Worm (Caenorhabditis elegans) whole organism, late embryonic: ENCODE measurements around the gene srh-83.

Experiments
- C08G9.2 ChIP-seq: sonication (generic microtip); optimal IDR thresholded peaks from 2 replicates; lab custom pipeline; 2016; ENCODE audit warnings: mild to moderate bottlenecking, missing genetic modification characterization, moderate library complexity, missing compliant biosample characterization
- C38D4.7 ChIP-seq: fragments of 200-800 bp; sonication (Bioruptor generic); optimal IDR thresholded peaks from 2 replicates; lab custom pipeline; 2018; ENCODE audit warnings: mild to moderate bottlenecking, missing genetic modification characterization, moderate library complexity, missing compliant biosample characterization
- F13H6.1 ChIP-seq: sonication (generic microtip); optimal IDR thresholded peaks from 2 replicates; lab custom pipeline; 2016; ENCODE audit warnings: missing genetic modification characterization, missing compliant biosample characterization
- K09A11.1 ChIP-seq: sonication (generic microtip); optimal IDR thresholded peaks from 2 replicates; lab custom pipeline; 2017; ENCODE audit warnings: antibody characterized with exemption, mild to moderate bottlenecking, missing genetic modification characterization, missing compliant biosample characterization; ENCODE audit not compliant: insufficient read depth
- ama-1 ChIP-seq: fragments of 150-350 bp; optimal IDR thresholded peaks from 2 replicates; lab custom pipeline; 2014
- ceh-14 ChIP-seq: sonication (generic microtip); optimal IDR thresholded peaks from 2 replicates; lab custom pipeline; 2016; ENCODE audit warnings: missing genotype, missing genetic modification characterization, missing compliant biosample characterization
- ceh-18 ChIP-seq: sonication (generic microtip); optimal IDR thresholded peaks from 2 replicates; lab custom pipeline; 2016; ENCODE audit warnings: missing genetic modification characterization, missing compliant biosample characterization
- ceh-2 ChIP-seq: sonication (generic microtip); optimal IDR thresholded peaks from 2 replicates; lab custom pipeline; 2016; ENCODE audit warnings: missing genotype, missing genetic modification characterization, missing compliant biosample characterization
- ceh-24 ChIP-seq: sonication (generic microtip); optimal IDR thresholded peaks from 2 replicates; lab custom pipeline; 2016; ENCODE audit warnings: mild to moderate bottlenecking, missing genetic modification characterization, missing compliant biosample characterization
- ceh-31 ChIP-seq: sonication (generic microtip); optimal IDR thresholded peaks from 2 replicates; lab custom pipeline; 2016; ENCODE audit warnings: missing genetic modification characterization, missing compliant biosample characterization
- ceh-48 ChIP-seq: sonication (generic microtip); optimal IDR thresholded peaks from 2 replicates; lab custom pipeline; 2016; ENCODE audit warnings: missing genetic modification characterization, inconsistent platforms, missing compliant biosample characterization
- ceh-9 ChIP-seq: sonication (generic microtip); optimal IDR thresholded peaks from 2 replicates; lab custom pipeline; 2016; ENCODE audit warnings: mild to moderate bottlenecking, missing genetic modification characterization, inconsistent platforms, missing compliant biosample characterization
- che-1 ChIP-seq: sonication (generic microtip); optimal IDR thresholded peaks from 2 replicates; lab custom pipeline; 2016; ENCODE audit warnings: mild to moderate bottlenecking, missing genetic modification characterization, missing compliant biosample characterization
- elt-2 ChIP-seq: sonication (generic microtip); optimal IDR thresholded peaks from 2 replicates; lab custom pipeline; 2016; ENCODE audit warnings: missing genetic modification reagents, missing genetic modification characterization, missing compliant biosample characterization
- eyg-1 ChIP-seq: sonication (generic microtip); optimal IDR thresholded peaks from 2 replicates; lab custom pipeline; 2016; ENCODE audit warnings: missing genotype, missing genetic modification characterization, missing compliant biosample characterization
- fkh-6 ChIP-seq: sonication (generic microtip); optimal IDR thresholded peaks from 2 replicates; lab custom pipeline; 2016; ENCODE audit warnings: missing genetic modification characterization, missing compliant biosample characterization
- gmeb-2 ChIP-seq: sonication (generic microtip); optimal IDR thresholded peaks from 2 replicates; lab custom pipeline; 2016; ENCODE audit warnings: missing genetic modification characterization, inconsistent platforms, missing compliant biosample characterization
- hlh-30 ChIP-seq: sonication (generic microtip); optimal IDR thresholded peaks from 2 replicates; lab custom pipeline; 2017; ENCODE audit warnings: antibody characterized with exemption, missing genetic modification characterization, missing compliant biosample characterization; ENCODE audit not compliant: insufficient read depth
- hlh-6 ChIP-seq: sonication (generic microtip); optimal IDR thresholded peaks from 2 replicates; lab custom pipeline; 2016; ENCODE audit warnings: missing genotype, missing genetic modification characterization, missing compliant biosample characterization
- lim-6 ChIP-seq: sonication (generic microtip); optimal IDR thresholded peaks from 2 replicates; lab custom pipeline; 2016; ENCODE audit warnings: missing genetic modification characterization, missing compliant biosample characterization
- lin-11 ChIP-seq: fragments of 200-800 bp; sonication (Bioruptor generic); optimal IDR thresholded peaks from 2 replicates; lab custom pipeline; 2018; ENCODE audit warnings: mild to moderate bottlenecking, missing genetic modification characterization, missing compliant biosample characterization
- mec-3 ChIP-seq: sonication (generic microtip); optimal IDR thresholded peaks from 2 replicates; lab custom pipeline; 2016; ENCODE audit warnings: borderline replicate concordance, missing genetic modification characterization, missing compliant biosample characterization
- nhr-232 ChIP-seq: sonication (generic microtip); optimal IDR thresholded peaks from 2 replicates; lab custom pipeline; 2016; ENCODE audit warnings: missing genetic modification characterization, missing compliant biosample characterization
- npax-4 ChIP-seq: sonication (generic microtip); optimal IDR thresholded peaks from 2 replicates; lab custom pipeline; 2016; ENCODE audit warnings: missing genetic modification characterization, missing compliant biosample characterization
- pax-1 ChIP-seq: fragments of 150-350 bp; optimal IDR thresholded peaks from 2 replicates; lab custom pipeline; 2014; ENCODE audit warnings: missing biosample characterization, missing genetic modification characterization
- pha-2 ChIP-seq: sonication (generic microtip); optimal IDR thresholded peaks from 2 replicates; lab custom pipeline; 2017; ENCODE audit warnings: mild to moderate bottlenecking, missing genetic modification characterization, missing compliant biosample characterization
- pros-1 ChIP-seq: fragments of 150-350 bp; optimal IDR thresholded peaks from 2 replicates; lab custom pipeline; 2014; ENCODE audit warnings: missing biosample characterization, missing genetic modification reagents, missing genetic modification characterization
- sox-4 ChIP-seq: sonication (generic microtip); optimal IDR thresholded peaks from 2 replicates; lab custom pipeline; 2017; ENCODE audit warnings: mild to moderate bottlenecking, missing genetic modification characterization, inconsistent platforms, missing compliant biosample characterization
- syd-9 ChIP-seq: sonication (generic microtip); optimal IDR thresholded peaks from 2 replicates; lab custom pipeline; 2016; ENCODE audit warnings: mild to moderate bottlenecking, missing genetic modification characterization, moderate library complexity, missing compliant biosample characterization
- tbx-2 ChIP-seq: sonication (generic microtip); optimal IDR thresholded peaks from 2 replicates; lab custom pipeline; 2016; ENCODE audit warnings: missing genetic modification characterization, missing compliant biosample characterization
- ttx-3 ChIP-seq: sonication (generic microtip); optimal IDR thresholded peaks from 2 replicates; lab custom pipeline; 2016; ENCODE audit warnings: missing genetic modification reagents, missing genetic modification characterization, missing compliant biosample characterization
- unc-55 ChIP-seq: sonication (generic microtip); optimal IDR thresholded peaks from 2 replicates; lab custom pipeline; 2017; ENCODE audit warnings: missing biosample characterization, missing genetic modification reagents, missing genetic modification characterization
- unc-86 ChIP-seq: sonication (generic microtip); optimal IDR thresholded peaks from 2 replicates; lab custom pipeline; 2016; ENCODE audit warnings: missing genetic modification characterization, missing compliant biosample characterization
- ztf-16 ChIP-seq: sonication (generic microtip); optimal IDR thresholded peaks from 2 replicates; lab custom pipeline; 2017; ENCODE audit warnings: missing genetic modification characterization, missing compliant biosample characterization

srh-83 gene

ce11 chrV:7129460-7129859 lies 34.9 kb upstream of the srh-83 start, which contains the start of gene T01C4.8:
Gene T01C4.8, minus strand, starts transcription at chrV:7129560.
- TF ChIP-seq ceh-14 (tag; lab: Kevin White, UChicago): no peak
- TF ChIP-seq ceh-9: no peak
- TF ChIP-seq ceh-48 (tag; lab: Kevin White, UChicago): no peak
- TF ChIP-seq, all 69 proteins: peak for 0

- TF ChIP-seq ceh-2 (no peak), F13H6.1 (tag; lab: Kevin White, UChicago) (no peak), lim-6 (tag; lab: Kevin White, UChicago) (no peak), ceh-9 (no peak), eyg-1 (tag; lab: Kevin White, UChicago) (no peak), ceh-24 (no peak), ama-1 (no peak), gmeb-2 (tag; lab: Kevin White, UChicago) (no peak), ceh-48 (tag; lab: Kevin White, UChicago) (no peak), unc-86 (tag; lab: Kevin White, UChicago) (no peak), lin-11 (tag; lab: Kevin White, UChicago) (no peak), K09A11.1 (tag; lab: Kevin White, UChicago) (no peak), ttx-3 (tag; lab: Kevin White, UChicago) (no peak)
- TF ChIP-seq, all 69 proteins: peak for 0
Measured at ce11 chrV:7130974-7131373, 33.3 kb upstream of the srh-83 start, which contains the start of gene srx-36. Gene srx-36, minus strand, starts transcription at chrV:7131074.

ce11 chrV:7132248-7132647 lies 32.1 kb upstream of the srh-83 start, which contains the start of gene sre-10:
Gene sre-10, plus strand, starts transcription at chrV:7132548.
- TF ChIP-seq unc-86 (tag; lab: Kevin White, UChicago): no peak
- TF ChIP-seq nhr-232 (tag; lab: Kevin White, UChicago): no peak
- no peak for TF ChIP-seq ceh-18
- no peak for TF ChIP-seq C38D4.7 (GFP tag; lab: Kevin White, UChicago)
- TF ChIP-seq unc-55 (GFP tag; lab: Kevin White, UChicago): no peak
- no peak for TF ChIP-seq ama-1
- no peak for TF ChIP-seq pha-2
- TF ChIP-seq syd-9 (tag; lab: Kevin White, UChicago): no peak
- no peak for TF ChIP-seq pros-1 (tag; lab: Kevin White, UChicago)
- no peak for TF ChIP-seq che-1 (tag; lab: Kevin White, UChicago)
- TF ChIP-seq F13H6.1 (tag; lab: Kevin White, UChicago): no peak
- no peak for TF ChIP-seq mec-3
- no peak for TF ChIP-seq npax-4 (tag; lab: Kevin White, UChicago)
- no peak for TF ChIP-seq hlh-30
- no peak for TF ChIP-seq sox-4
- TF ChIP-seq elt-2 (tag; lab: Kevin White, UChicago): no peak
- TF ChIP-seq fkh-6 (tag; lab: Kevin White, UChicago): no peak

- TF ChIP-seq ceh-48 (tag; lab: Kevin White, UChicago): no peak
- no peak for TF ChIP-seq ztf-16
- no peak for TF ChIP-seq F13H6.1 (tag; lab: Kevin White, UChicago)
- TF ChIP-seq unc-86 (tag; lab: Kevin White, UChicago): no peak
- TF ChIP-seq ceh-24: no peak
- TF ChIP-seq pha-2: no peak
- no peak for TF ChIP-seq C08G9.2 (tag; lab: Kevin White, UChicago)
- TF ChIP-seq pax-1: no peak
- TF ChIP-seq pros-1 (tag; lab: Kevin White, UChicago): no peak
- TF ChIP-seq eyg-1 (tag; lab: Kevin White, UChicago): no peak
- TF ChIP-seq, all 69 proteins: peak for 0
Measured at ce11 chrV:7133963-7134362, 30.3 kb upstream of the srh-83 start, which contains the start of gene F10D2.16. Gene F10D2.16, plus strand, starts transcription at chrV:7134263.

ce11 chrV:7136859-7137258 lies 27.5 kb upstream of the srh-83 start:
- TF ChIP-seq tbx-2 (tag; lab: Kevin White, UChicago) (no peak), ceh-31 (tag; lab: Kevin White, UChicago) (no peak), hlh-6 (tag; lab: Kevin White, UChicago) (no peak), pax-1 (no peak)
